Fruit fly (Drosophila melanogaster) whole organism, larva: ENCODE data around the gene Cyp4d20.

ENCODE experiments used
- noc ChIP-seq: fragments of 200-800 bp; sonication (Bioruptor generic); optimal IDR thresholded peaks from 3 replicates; lab custom pipeline; 2019; ENCODE audit warnings: missing biosample characterization, mild to moderate bottlenecking, missing genetic modification characterization, moderate library complexity

Cyp4d20 gene

DNA sequence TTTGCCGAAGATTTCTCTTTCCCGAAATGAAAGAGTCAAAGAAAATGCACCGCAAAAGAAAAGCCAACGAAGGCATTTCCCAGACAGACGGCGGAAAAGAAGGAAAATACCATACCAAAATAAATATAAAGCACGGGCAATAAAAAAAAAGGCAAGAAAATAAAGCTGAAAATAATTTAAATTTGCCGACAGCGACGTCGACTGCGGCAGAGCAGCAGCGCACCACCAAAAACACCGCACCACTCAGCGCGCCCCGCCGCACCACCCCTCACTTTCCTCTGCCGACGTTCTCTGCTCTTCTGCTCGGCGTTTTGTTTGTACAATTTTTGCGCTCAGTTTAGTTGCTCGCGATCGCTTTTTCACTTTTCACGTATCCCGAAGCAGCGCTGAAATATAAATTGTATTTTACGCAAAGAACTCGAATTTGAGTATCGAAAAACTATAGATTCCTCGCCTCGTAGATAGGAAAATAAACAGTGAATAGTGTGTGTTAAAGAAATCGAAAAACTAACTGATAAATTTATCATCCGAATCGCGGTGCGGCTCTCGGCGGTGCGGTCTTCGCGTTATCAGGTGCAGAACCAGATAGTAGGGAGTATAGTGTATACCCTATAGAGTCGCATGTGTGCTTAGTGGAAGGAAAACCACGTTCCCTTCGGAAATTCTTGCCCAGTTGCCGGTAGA is 20.5 kb downstream of the Cyp4d20 start:
- TF ChIP-seq noc (tag; lab: Kevin White, UChicago), result peak; percentile 30

DNA sequence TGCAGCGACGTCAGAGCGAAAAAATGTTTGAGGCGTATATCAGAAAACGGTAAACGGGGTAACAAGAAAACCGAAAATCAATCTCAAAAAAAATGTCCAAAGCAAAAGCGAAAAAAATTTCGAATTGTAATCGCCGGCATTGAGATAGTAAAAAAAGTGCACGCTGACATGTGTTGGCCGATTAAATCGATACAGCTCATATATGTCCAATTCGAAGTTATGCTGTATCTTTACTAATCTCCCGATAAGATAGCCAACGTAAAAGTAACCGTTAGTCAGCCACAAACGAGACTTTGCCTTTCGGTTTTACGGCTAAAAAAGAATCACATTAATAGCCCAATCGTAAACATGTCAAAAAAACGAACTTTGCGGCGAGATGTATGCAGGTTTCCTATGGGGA is 21.4 kb downstream of the Cyp4d20 start:
- TF ChIP-seq noc (tag; lab: Kevin White, UChicago), result no peak

DNA sequence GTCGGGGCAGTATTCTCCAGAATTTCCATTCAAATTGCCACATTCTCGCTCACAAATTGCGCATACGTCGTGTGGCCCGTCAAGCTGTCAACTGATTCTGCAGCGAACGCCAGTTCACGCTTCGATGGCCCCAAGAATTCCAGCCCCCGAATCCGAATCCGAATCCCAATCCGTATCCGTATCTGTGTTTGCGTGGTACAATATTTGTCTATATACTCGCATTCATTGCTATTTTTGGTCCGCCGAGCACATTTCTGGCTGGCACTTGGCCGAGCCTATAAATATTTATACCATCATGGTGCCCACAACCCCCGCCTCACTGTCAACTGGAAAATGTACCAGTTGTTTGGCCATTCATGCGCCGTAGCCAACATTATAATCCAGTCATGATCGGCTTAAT is 32.0 kb downstream of the Cyp4d20 start:
- TF ChIP-seq noc (tag; lab: Kevin White, UChicago), result no peak

DNA sequence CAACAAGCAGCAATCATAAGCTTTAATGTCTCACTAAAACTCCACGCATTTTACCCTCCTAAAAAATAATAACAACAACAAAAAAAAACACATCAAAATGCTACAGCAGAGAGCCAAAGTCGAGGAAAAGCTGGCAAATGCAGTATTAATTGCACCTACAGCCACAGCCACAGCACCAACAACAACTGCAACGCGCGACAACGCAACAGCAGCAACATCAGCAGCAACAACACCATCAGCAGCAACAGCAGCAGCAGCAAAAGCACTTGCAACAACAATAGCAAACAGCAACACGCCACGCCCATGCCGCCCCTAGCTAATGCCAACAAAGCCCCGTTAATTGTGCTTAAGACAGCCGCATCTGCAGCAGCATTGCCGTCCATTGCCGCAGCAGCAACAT is 35.9 kb downstream of the Cyp4d20 start:
- TF ChIP-seq noc (tag; lab: Kevin White, UChicago), result no peak

DNA sequence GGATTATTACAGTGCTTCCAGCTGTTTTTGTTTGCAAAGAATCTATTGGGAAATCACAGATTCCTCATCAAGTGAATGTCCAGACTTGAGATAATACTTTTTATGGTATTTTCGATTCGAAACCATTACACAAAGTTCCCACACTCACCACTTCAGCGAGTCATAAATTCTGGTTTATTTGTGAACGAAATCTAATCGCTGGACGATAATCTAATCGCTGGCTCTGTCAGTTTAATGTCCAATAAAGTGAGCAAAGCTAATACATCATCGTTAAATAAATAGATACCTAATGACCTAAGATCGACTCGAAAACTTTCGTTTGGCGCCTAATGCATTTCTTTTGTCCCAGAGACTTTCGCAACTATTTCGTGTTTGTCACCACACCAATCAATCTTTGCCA is 36.4 kb downstream of the Cyp4d20 start:
- TF ChIP-seq noc (tag; lab: Kevin White, UChicago), result no peak

DNA sequence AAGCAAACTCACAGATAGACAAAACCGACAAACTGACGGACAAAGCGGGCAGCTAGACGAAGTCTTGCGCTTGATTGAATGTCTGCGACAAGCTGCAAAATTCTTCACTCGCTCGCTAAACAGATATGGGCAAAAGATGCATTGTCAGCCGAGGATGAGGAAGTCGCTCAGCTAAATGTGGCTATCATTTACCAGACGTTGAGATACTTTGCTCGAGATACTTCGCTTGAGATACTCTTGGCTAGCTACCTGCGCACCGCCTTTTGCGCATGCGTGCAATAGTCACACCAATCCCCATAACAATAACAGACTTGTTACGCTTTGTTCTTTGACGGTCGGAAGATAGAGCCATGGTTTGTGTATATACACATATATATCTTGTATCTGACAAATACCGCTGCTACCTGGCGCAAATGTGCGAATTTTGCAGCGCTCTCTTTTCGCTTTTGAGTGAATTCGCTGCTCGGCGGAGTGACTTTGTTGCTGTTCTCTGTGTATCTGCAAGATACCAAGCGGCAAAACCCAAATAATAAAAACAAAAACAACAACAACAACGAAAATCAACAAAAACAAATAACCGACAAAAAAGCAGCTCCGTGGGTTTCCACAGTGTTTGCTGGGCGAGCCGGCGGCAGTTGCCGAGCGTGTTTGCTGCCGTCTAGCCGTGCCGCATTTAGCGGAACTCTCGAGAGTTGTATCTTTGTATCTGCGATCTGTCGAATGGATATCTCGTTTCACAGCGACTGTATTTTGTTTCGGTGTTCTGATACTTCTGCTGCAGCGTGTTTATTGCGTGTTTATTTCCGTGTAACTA is 39.4 kb downstream of the Cyp4d20 start:
- TF ChIP-seq noc (tag; lab: Kevin White, UChicago), result no peak

DNA sequence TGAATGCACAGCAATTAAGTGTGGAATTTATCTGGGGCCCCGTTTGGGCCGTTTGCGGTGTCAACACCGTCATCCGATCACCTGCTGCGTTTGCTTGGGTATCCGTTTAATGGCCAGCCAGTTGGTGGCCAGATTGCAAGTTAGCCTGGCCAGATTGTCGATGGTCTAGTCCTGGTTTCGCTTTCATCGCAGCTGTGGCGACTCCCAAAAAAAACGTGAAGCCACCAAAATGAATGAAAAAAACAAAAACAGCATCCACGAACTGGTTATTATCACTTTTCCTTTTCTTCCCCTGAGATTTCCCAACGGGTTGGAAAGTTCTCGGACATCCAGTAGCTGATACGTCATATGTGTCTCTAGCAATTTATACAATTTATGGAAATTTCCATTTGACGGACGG is 40.7 kb downstream of the Cyp4d20 start:
- TF ChIP-seq noc (tag; lab: Kevin White, UChicago), result no peak

DNA sequence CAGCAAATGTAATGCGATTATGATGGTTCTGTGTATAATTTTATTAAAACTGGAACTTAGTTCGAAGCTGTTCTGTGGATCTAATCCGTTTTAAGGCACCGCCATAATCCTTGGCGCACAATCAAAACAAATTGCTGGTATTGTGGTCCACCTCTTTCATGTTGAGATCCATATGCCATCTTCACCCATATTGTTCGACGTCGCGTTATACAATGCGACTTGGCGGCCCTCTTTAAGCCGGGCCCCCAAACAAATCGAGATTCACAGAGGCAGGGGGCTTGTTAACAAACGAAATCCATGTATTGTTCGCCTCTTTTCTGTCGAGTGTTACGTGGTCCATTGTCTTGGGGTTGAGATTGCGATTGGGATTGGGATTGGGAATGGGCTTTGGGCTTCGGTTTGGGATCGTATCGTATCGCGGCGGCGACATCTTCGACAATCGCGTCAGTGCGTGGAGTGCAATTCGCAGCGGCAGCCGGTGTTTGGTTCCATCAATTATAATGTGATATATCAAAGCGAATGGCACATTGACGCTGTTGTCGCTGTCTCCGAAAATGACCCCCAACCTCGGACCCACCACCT is 41.4 kb downstream of the Cyp4d20 start:
- TF ChIP-seq noc (tag; lab: Kevin White, UChicago), result no peak

DNA sequence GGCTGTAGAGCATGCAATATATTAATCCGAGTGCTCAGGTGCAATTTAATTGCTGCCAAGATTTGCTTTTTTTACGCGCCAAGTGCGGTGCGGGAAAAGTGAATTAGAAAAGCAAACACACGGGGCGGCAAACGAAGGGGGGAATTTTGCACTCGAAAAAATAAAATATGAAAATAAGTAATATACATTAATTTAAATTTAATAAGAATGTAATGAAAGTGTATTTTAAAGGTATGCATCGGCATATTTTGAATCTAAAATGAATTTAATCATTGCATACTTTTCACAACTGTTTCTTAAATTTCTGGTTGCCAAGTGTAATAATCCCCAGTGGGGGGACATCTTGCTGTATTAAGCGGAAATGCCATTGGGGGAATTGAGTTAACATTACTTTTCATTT is 44.1 kb downstream of the Cyp4d20 start:
- TF ChIP-seq noc (tag; lab: Kevin White, UChicago), result no peak

DNA sequence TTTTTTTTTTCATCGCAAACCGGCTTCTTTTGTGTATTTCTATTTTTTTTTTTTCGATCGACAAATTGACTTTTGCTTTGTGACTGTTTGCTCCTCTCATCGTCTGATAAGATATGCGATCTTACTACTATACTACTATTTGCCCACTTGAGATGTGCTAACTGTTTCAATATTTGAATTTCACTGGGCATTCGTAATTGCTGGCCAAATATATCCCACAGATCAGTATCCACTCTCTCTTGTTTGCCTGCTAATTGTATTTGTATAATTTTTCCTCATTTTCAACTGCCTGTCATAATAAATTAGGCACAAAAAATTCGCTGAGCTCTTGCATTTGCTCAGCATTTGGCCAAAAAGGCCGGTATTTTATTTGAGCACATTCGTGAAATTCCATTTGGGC is 44.9 kb downstream of the Cyp4d20 start:
- TF ChIP-seq noc (tag; lab: Kevin White, UChicago), result no peak

DNA sequence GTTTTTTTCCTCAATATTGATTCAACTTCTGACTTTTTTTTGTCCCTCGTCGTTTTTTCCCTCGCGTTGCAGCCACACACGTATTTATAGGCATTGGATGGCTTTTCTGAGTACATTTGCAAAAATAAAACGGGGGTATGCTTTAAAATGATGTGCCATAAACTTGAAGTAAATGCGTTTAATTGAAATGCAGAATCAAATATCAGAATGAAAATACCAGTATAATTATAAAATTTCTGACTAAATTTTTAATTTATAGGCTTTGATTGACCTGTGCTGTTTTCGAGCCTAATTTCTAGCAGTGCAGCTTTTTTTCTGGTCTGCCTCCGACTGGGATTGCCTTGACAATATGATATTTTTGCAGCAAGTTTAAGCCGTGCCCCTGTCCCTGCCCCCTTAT is 46.9 kb downstream of the Cyp4d20 start:
- no peak for TF ChIP-seq noc (tag; lab: Kevin White, UChicago)

DNA sequence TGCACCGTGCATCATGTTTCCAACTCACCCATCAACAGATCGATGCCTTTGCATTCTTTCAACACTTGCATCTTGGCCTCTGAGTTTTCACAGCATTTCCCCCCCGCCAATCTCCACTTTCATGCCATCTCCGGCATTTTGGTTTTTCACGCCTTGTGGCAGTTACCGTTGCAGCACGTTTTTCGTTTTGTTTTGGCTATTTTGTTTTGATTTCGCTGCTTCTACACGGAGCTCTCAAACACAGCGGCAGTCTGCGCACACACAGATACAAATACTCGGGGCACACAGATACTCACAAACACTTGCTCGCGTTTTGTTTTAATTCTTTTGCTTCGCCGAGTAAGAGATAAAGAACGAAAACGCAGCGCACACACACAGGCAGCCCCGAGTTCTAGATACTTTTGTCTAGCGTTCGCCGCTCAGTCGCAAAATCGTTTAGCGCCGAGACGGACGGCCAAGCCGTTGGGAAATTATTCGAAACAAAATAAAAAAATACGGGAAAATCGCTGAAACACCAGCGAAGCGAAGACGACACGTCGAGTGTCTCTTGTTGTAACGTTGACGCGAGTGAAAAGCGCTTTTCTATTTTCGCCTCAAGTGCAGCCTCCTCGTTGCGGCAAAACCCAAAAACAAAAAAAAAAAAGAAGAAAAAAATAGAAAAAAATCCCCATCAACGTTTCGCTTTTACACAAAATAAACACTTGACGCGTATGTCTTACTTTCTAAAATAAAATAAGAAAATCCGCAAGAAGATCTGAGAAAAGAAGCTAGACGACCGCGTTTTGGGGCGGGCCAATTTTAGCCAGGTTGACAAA is 49.6 kb downstream of the Cyp4d20 start:
- no peak for TF ChIP-seq noc (tag; lab: Kevin White, UChicago)

DNA sequence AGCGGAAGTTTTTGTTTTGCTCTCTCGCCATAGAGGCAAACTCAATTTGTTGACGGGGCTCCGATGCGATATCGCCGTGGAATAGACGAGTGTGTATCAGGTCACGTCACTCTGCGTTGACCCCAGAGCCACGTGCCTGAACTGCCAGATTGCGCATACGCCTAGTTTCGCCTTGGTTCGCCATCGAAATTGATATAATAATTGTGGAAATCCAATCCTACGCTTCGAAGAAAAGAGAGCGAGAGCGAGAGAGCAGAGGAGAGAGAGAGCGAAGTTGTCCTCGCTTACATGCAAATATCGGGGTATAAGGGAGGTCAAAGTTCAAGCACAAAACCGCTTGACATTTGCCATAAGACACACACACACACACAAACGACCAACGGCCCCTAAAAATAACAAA is 51.1 kb downstream of the Cyp4d20 start:
- TF ChIP-seq noc (tag; lab: Kevin White, UChicago), result no peak

DNA sequence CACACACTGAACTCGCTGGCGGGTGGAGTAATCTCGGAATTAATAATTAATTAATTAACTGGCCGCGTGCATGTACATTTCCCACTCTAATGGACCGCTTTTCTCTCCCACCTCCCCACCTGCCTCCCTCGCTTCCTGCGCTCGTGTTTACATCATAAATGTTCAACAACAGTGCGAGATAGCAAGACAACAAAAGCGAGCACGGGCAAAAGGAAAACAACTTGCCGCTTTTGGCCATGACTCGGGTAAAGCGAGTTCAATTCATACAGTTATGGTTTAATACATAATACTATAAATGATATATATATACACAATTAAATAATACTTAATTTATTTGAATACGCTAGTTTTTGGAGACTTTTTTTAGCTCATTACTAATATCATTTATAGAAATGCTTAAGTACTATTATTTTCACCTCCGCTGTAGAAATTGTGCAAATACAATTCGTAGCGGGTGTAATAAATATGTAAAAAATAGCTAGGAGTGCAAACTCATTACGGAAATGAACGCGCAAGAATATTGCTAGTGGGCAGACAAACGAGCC is 51.8 kb downstream of the Cyp4d20 start:
- TF ChIP-seq noc (tag; lab: Kevin White, UChicago), result no peak
